Worm (Caenorhabditis elegans) whole organism, L4 larva: Measurements from ENCODE around the gene ddx-15.

ENCODE experiments used
- ceh-82 ChIP-seq: sonication (generic microtip); optimal IDR thresholded peaks from 2 replicates; lab custom pipeline; 2017; ENCODE audit warnings: missing biosample characterization, missing genetic modification characterization
- nhr-25 ChIP-seq: sonication (generic microtip); optimal IDR thresholded peaks from 2 replicates; lab custom pipeline; 2017; ENCODE audit warnings: missing genetic modification characterization, mild to moderate bottlenecking, missing compliant biosample characterization, antibody characterized with exemption, moderate library complexity, borderline replicate concordance; ENCODE audit not compliant: insufficient read depth
- unc-62 ChIP-seq, 3 experiments: fragments of 150-350 bp in 1 of 3; sonication (generic microtip); optimal IDR thresholded peaks in 2 of 3; peaks in 1 of 3; 1 replicate in 1 of 3; 2 replicates in 2 of 3; lab custom pipeline; 2014 to 2017; ENCODE audit warnings: missing biosample characterization in 3 of 3, missing genetic modification characterization in 3 of 3, missing genetic modification reagents in 3 of 3, missing genotype in 1 of 3

DNA sequence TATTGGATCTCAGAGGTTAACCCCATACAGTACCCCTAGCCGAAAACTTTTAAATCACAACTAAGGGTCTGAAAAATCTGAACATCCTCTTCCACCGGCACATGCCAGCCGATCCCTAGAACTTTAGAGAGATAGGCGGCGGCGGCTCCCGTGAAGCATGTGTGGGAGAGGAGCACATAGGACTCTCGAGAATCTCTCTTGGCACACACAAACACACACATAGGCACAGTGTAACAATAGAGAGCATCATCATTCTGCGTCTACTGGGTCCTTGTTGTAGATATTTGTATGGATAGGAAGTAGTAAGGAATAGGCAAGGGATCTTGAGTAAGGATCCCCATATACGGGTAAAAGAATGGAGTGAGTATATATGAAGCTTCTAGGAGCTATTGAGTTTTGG, 25.8 kb downstream of the ddx-15 start:
- TF ChIP-seq nhr-25 (no peak), ceh-82 (tag; lab: Kevin White, UChicago) (no peak), unc-62 (GFP tag; optimal IDR thresholded peaks at IDR 0.05 in 1 of 2; lab: Kevin White, UChicago) (no peak), unc-62 (tag; optimal IDR thresholded peaks at IDR 0.05; lab: Kevin White, UChicago) (no peak)
